Fruit fly (Drosophila melanogaster): Measurements from ENCODE around the gene Pex19.

- TF ChIP-seq insv (optimal IDR thresholded peaks at IDR 0.05) (no peak), Sin3A (optimal IDR thresholded peaks at IDR 0.05) (no peak), Myc (optimal IDR thresholded peaks at IDR 0.05) (no peak), h (optimal IDR thresholded peaks at IDR 0.05) (no peak), psq (optimal IDR thresholded peaks at IDR 0.05) (no peak), ttk (optimal IDR thresholded peaks at IDR 0.05) (no peak)
These were observed 22.5 kb downstream of the Pex19 start, which contains the start of gene CG17211 for dm6 chr2L:12114159-12114558.
